Fruit fly (Drosophila melanogaster) whole organism, wandering third instar larva: Measurements from ENCODE around the gene RhoGAP18B.

Experiments
- CG32264 ChIP-seq: fragments of 200-800 bp; sonication (Bioruptor generic); optimal IDR thresholded peaks from 2 replicates; lab custom pipeline; 2016; ENCODE audit warnings: missing biosample characterization, missing genetic modification characterization
- CG9705 ChIP-seq: fragments of 200-800 bp; sonication (Bioruptor generic); optimal IDR thresholded peaks from 2 replicates; lab custom pipeline; 2018; ENCODE audit warnings: missing biosample characterization, mild to moderate bottlenecking, missing genetic modification characterization
- CrebA ChIP-seq: fragments of 200-800 bp; sonication (Bioruptor generic); optimal IDR thresholded peaks from 2 replicates; lab custom pipeline; 2016; ENCODE audit warnings: missing biosample characterization, mild to moderate bottlenecking, missing genetic modification characterization, borderline replicate concordance
- Dfd ChIP-seq: fragments of >200 bp; optimal IDR thresholded peaks from 2 replicates; lab custom pipeline; 2017; ENCODE audit warnings: missing biosample characterization, missing genetic modification characterization
- GATAd ChIP-seq: sonication (Bioruptor generic); optimal IDR thresholded peaks from 2 replicates; lab custom pipeline; 2016; ENCODE audit warnings: missing biosample characterization, missing genetic modification characterization
- HLH106 ChIP-seq: fragments of 200-800 bp; optimal IDR thresholded peaks from 3 replicates; lab custom pipeline; 2019; ENCODE audit warnings: missing biosample characterization, mild to moderate bottlenecking, missing genetic modification characterization, moderate library complexity
- Hnf4 ChIP-seq: fragments of 200-800 bp; sonication (Bioruptor generic); optimal IDR thresholded peaks from 2 replicates; lab custom pipeline; 2016; ENCODE audit warnings: missing biosample characterization, mild to moderate bottlenecking, missing genetic modification characterization
- Mio ChIP-seq: sonication (Bioruptor generic); optimal IDR thresholded peaks from 2 replicates; lab custom pipeline; 2016; ENCODE audit warnings: missing biosample characterization, missing genetic modification characterization
- OdsH ChIP-seq: fragments of 200-800 bp; sonication (Bioruptor generic); optimal IDR thresholded peaks from 2 replicates; lab custom pipeline; 2016; ENCODE audit warnings: missing biosample characterization, mild to moderate bottlenecking, missing genetic modification characterization
- Rel ChIP-seq, 2 experiments: fragments of 200-800 bp; sonication (Bioruptor generic) in 1 of 2; optimal IDR thresholded peaks; 2 replicates in 1 of 2; 3 replicates in 1 of 2; lab custom pipeline; 2016 to 2019; ENCODE audit warnings: mild to moderate bottlenecking in 2 of 2, missing biosample characterization in 2 of 2, missing genetic modification characterization in 2 of 2, moderate library complexity in 1 of 2
- Sp1 ChIP-seq: fragments of 200-800 bp; sonication (Bioruptor generic); optimal IDR thresholded peaks from 3 replicates; lab custom pipeline; 2019; ENCODE audit warnings: missing biosample characterization, mild to moderate bottlenecking, missing genetic modification characterization, moderate library complexity
- Vsx2 ChIP-seq: fragments of 200-300, 225-300 bp; sonication (Bioruptor generic); optimal IDR thresholded peaks from 2 replicates; lab custom pipeline; 2018; ENCODE audit warnings: missing biosample characterization, missing genetic modification characterization; ENCODE audit not compliant: partially characterized antibody
- br ChIP-seq: fragments of 200-800 bp; sonication (Bioruptor generic); optimal IDR thresholded peaks from 2 replicates; lab custom pipeline; 2016; ENCODE audit warnings: missing biosample characterization, missing genetic modification characterization
- brk ChIP-seq: fragments of 200-800 bp; sonication (Bioruptor generic); optimal IDR thresholded peaks from 2 replicates; lab custom pipeline; 2016; ENCODE audit warnings: missing biosample characterization, mild to moderate bottlenecking, missing genetic modification characterization
- dmrt93B ChIP-seq: fragments of 200-800 bp; sonication (Bioruptor generic); optimal IDR thresholded peaks from 2 replicates; lab custom pipeline; 2018; ENCODE audit warnings: missing biosample characterization, mild to moderate bottlenecking, missing genetic modification characterization
- ey ChIP-seq: fragments of 200-800 bp; sonication (Bioruptor generic); optimal IDR thresholded peaks from 2 replicates; lab custom pipeline; 2016; ENCODE audit warnings: missing biosample characterization, missing genetic modification characterization
- foxo ChIP-seq, 2 experiments: fragments of 200-800 bp; sonication (Bioruptor generic); optimal IDR thresholded peaks; 2 replicates in 1 of 2; 3 replicates in 1 of 2; lab custom pipeline; 2016 to 2017; ENCODE audit warnings: missing biosample characterization in 2 of 2, missing genetic modification characterization in 2 of 2
- fru ChIP-seq: fragments of 200-800 bp; sonication (Bioruptor generic); optimal IDR thresholded peaks from 3 replicates; lab custom pipeline; 2016; ENCODE audit warnings: missing biosample characterization, mild to moderate bottlenecking, missing genetic modification characterization
- h ChIP-seq: fragments of 200-800 bp; sonication (Bioruptor generic); optimal IDR thresholded peaks from 3 replicates; lab custom pipeline; 2016; ENCODE audit warnings: missing biosample characterization, mild to moderate bottlenecking, missing genetic modification characterization
- jim ChIP-seq: fragments of 175-275, 200-325 bp; sonication (Bioruptor generic); optimal IDR thresholded peaks from 2 replicates; lab custom pipeline; 2016; ENCODE audit warnings: missing biosample characterization, mild to moderate bottlenecking, missing genetic modification characterization
- pan ChIP-seq: fragments of >200 bp; optimal IDR thresholded peaks from 2 replicates; lab custom pipeline; 2017
- psq ChIP-seq: fragments of 200-800 bp; sonication (Bioruptor generic); optimal IDR thresholded peaks from 3 replicates; lab custom pipeline; 2017; ENCODE audit warnings: missing biosample characterization, mild to moderate bottlenecking, missing genetic modification characterization, moderate library complexity
- rgr ChIP-seq: fragments of 200-800 bp; sonication (Bioruptor generic); optimal IDR thresholded peaks from 3 replicates; lab custom pipeline; 2016; ENCODE audit warnings: missing biosample characterization, mild to moderate bottlenecking, missing genetic modification characterization
- sage ChIP-seq: fragments of 200-800 bp; sonication (Bioruptor generic); optimal IDR thresholded peaks from 2 replicates; lab custom pipeline; 2016; ENCODE audit warnings: missing biosample characterization, mild to moderate bottlenecking, missing genetic modification characterization
- sv ChIP-seq: fragments of 200-800 bp; sonication (Bioruptor generic); optimal IDR thresholded peaks from 3 replicates; lab custom pipeline; 2016; ENCODE audit warnings: missing biosample characterization, missing genetic modification characterization
- tai ChIP-seq: sonication (Bioruptor generic); optimal IDR thresholded peaks from 2 replicates; lab custom pipeline; 2016; ENCODE audit warnings: missing biosample characterization, missing genetic modification characterization
- usp ChIP-seq: fragments of >200 bp; optimal IDR thresholded peaks from 2 replicates; lab custom pipeline; 2017; ENCODE audit warnings: missing biosample characterization, missing genetic modification characterization
- woc ChIP-seq: sonication (Bioruptor generic); optimal IDR thresholded peaks from 2 replicates; lab custom pipeline; 2016; ENCODE audit warnings: missing biosample characterization, mild to moderate bottlenecking, missing genetic modification characterization

RhoGAP18B gene

DNA sequence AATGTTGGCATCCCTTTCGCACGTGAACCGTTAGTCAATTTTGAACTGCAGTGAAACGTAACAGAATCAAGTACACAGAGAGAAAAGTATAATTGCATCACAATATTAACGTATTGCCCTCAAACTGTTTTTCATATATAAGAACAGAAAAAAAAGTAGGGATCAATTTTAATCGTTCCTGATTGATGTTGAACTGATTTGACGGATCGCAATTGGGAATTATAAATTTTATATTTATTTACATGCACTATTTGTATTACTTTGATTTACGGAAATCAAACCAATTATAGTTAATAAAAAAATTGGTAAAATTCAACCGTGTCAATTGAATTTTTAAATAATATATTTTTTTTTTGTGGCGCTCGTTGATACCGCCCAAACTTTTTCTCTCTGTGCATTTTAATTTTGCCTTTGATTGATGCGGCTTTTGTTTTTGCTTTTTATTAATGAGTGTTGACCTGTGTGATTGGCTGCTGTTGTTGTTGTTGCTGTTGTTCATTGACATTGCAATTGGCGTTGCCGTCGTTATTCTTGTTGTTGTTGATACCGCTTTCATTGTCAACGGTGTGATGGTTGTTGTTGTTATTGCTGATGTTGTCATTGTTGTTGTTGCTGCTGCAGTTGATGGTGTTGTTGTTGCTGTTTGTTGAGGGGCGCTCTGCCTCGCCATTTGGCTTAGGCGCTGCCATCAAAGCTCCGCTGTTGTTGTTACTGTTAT lies 14.2 kb downstream of the RhoGAP18B start:
- TF ChIP-seq sv (GFP tag; lab: Kevin White, UChicago) (peak; percentile 68), fru (GFP tag; lab: Kevin White, UChicago) (peak; percentile 64), CG32264 (GFP tag; lab: Kevin White, UChicago) (no peak), OdsH (GFP tag; lab: Kevin White, UChicago) (peak; percentile 70), h (GFP tag; lab: Kevin White, UChicago) (peak; percentile 64), Hnf4 (GFP tag; lab: Kevin White, UChicago) (peak; percentile 63), HLH106 (tag; lab: Kevin White, UChicago) (peak; percentile 74), pan (lab: Kevin White, UChicago) (no peak), GATAd (GFP tag; lab: Kevin White, UChicago) (no peak), woc (GFP tag; lab: Kevin White, UChicago) (peak; percentile 41), tai (GFP tag; lab: Kevin White, UChicago) (no peak), br (GFP tag; lab: Kevin White, UChicago) (peak; percentile 33), psq (GFP tag; lab: Kevin White, UChicago) (peak; percentile 68), brk (GFP tag; lab: Kevin White, UChicago) (peak; percentile 23), Sp1 (peak; percentile 77), CG9705 (GFP tag; lab: Kevin White, UChicago) (peak; percentile 18), rgr (GFP tag; lab: Kevin White, UChicago) (peak; percentile 77), dmrt93B (GFP tag; lab: Kevin White, UChicago) (peak; percentile 65), Vsx2 (GFP tag; lab: Kevin White, UChicago) (no peak), Mio (GFP tag; lab: Kevin White, UChicago) (no peak), sage (GFP tag; lab: Kevin White, UChicago) (peak; percentile 27), foxo (GFP tag; optimal IDR thresholded peaks at IDR 0.05; lab: Kevin White, UChicago) (peak in 1 of 2 experiments; percentile 83), ey (GFP tag; lab: Kevin White, UChicago) (peak; percentile 58), Dfd (GFP tag; lab: Kevin White, UChicago) (peak; percentile 70), jim (no peak)

- TF ChIP-seq CG9705 (GFP tag; lab: Kevin White, UChicago), result no peak
- TF ChIP-seq OdsH (GFP tag; lab: Kevin White, UChicago), result peak; percentile 13
- TF ChIP-seq rgr (GFP tag; lab: Kevin White, UChicago), result peak; percentile 52
- peak in 1 of 2 experiments; percentile 53 for TF ChIP-seq foxo (GFP tag; optimal IDR thresholded peaks at IDR 0.05; lab: Kevin White, UChicago)
- TF ChIP-seq Sp1, result peak; percentile 11
- TF ChIP-seq usp (GFP tag; lab: Kevin White, UChicago), result no peak
- TF ChIP-seq psq (GFP tag; lab: Kevin White, UChicago), result peak; percentile 38
- TF ChIP-seq dmrt93B (GFP tag; lab: Kevin White, UChicago), result peak; percentile 26
- peak; percentile 27 for TF ChIP-seq HLH106 (tag; lab: Kevin White, UChicago)
These were observed 17.4 kb downstream of the RhoGAP18B start for dm6 chrX:19149511-19149876.

DNA sequence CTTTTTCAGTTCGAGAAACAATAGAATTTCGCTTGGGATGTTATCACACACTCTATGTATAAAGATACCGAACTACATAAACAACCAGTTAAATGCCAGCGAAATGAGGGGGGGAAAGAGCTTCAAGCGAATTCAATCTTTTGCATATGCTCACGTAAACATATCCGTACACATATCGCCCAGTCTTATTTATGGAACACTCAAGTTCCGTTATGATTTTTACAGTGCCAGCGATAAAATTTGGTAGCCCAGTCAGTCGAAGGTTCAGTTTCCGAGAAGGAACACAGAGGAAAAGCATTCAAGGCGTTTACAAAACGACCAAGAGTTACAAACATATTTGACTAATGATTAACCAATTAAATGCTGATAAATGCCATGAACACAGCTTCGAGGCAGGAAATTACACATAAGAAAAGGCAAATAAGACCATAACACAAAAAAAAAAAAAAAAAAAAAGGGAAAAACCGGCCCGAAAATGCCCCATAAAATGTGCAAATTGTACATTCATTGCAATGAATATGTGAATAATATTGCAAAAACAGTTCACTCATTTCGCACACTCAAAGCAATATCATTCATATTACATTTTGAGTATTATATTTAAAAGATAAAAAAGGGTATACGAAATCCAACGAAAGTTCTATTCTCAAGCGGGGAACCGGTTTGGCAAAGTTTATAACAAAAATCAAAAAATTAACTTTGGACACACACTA lies 17.9 kb downstream of the RhoGAP18B start:
- TF ChIP-seq CrebA (GFP tag; lab: Kevin White, UChicago) (peak; percentile 46), br (GFP tag; lab: Kevin White, UChicago) (peak; percentile 35), fru (GFP tag; lab: Kevin White, UChicago) (peak; percentile 58), psq (GFP tag; lab: Kevin White, UChicago) (peak; percentile 16), woc (GFP tag; lab: Kevin White, UChicago) (peak; percentile 26), OdsH (GFP tag; lab: Kevin White, UChicago) (peak; percentile 13), Dfd (GFP tag; lab: Kevin White, UChicago) (no peak), foxo (GFP tag; optimal IDR thresholded peaks at IDR 0.05; lab: Kevin White, UChicago) (no peak), rgr (GFP tag; lab: Kevin White, UChicago) (no peak), Rel (GFP tag; optimal IDR thresholded peaks at IDR 0.05; lab: Kevin White, UChicago) (no peak), Rel (tag; optimal IDR thresholded peaks at IDR 0.05; lab: Kevin White, UChicago) (peak; percentile 24), pan (lab: Kevin White, UChicago) (no peak), ey (GFP tag; lab: Kevin White, UChicago) (peak; percentile 29)
- TF ChIP-seq, all 38 proteins: peak for 8
